Fruit fly (Drosophila melanogaster) Kc167 (cell line): ENCODE measurements around the gene eIF2beta.

ENCODE experiments used
- Myc ChIP-seq: fragments of >200 bp; optimal IDR thresholded peaks from 2 replicates; lab custom pipeline; 2017; ENCODE audit warnings: missing external identifiers
- Sin3A ChIP-seq: fragments of >200 bp; optimal IDR thresholded peaks from 2 replicates; lab custom pipeline; 2018; ENCODE audit warnings: missing external identifiers
- h ChIP-seq: fragments of >200 bp; optimal IDR thresholded peaks from 3 replicates; lab custom pipeline; 2018; ENCODE audit warnings: missing external identifiers
- insv ChIP-seq: fragments of >200 bp; optimal IDR thresholded peaks from 3 replicates; lab custom pipeline; 2018; ENCODE audit warnings: missing external identifiers
- psq ChIP-seq: fragments of >200 bp; optimal IDR thresholded peaks from 2 replicates; lab custom pipeline; 2017; ENCODE audit warnings: missing external identifiers
- ttk ChIP-seq: sonication (Bioruptor generic); optimal IDR thresholded peaks from 2 replicates; lab custom pipeline; 2017; ENCODE audit warnings: missing external identifiers

eIF2beta gene

DNA sequence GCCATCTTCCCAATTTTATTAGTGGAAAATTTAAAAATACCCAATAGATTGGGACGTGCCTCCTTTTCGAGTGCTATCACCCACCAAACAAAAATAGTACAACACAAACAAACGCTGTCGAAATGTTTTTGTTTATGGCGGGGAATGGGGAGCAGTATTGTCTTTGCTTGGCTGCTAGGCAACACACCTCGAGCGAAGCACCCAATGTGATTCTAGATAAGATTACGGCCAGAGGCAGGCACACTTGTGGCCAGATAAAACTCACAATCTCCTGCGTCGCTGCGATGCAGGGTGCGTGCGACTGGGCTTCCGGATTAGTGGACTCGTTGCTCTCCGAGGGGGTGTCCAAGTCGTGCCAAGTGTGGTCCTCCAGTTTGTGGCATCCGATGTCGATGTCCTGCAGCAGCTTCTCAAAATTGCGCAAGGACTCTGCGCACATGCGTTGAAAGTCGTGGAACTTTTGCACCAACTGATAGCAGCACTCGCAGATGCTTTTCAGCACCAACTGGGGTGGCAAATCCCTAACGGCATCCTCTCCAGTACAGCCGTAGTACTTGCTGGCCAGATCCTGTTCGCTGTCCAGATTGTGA is 19.5 kb downstream of the eIF2beta start:
- TF ChIP-seq insv (lab: Kevin White, UChicago): no peak
- TF ChIP-seq Sin3A (lab: Kevin White, UChicago): no peak
- TF ChIP-seq ttk (lab: Kevin White, UChicago): no peak
- TF ChIP-seq psq (lab: Kevin White, UChicago): no peak
- TF ChIP-seq Myc (lab: Kevin White, UChicago): no peak
- TF ChIP-seq h (lab: Kevin White, UChicago): no peak

DNA sequence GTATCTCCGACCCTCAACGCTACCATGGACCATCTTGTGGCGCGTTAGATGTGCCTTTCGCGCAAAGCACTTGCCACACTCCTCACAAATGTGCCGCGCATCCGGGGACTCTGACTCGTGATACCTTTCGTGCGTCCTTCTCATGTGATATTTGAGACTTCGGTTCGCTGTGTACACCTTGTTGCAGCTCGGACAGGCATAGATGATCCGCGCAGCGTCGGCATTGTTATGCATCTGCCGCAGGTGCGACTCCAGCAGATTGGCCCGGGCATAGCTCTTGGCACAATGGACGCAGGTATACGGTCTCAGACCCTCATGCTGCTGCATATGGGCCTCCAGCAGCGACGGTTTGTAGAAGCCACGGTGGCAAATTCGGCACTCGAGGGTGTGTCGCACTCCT is 20.5 kb downstream of the eIF2beta start:
- no peak for TF ChIP-seq h (lab: Kevin White, UChicago)

DNA sequence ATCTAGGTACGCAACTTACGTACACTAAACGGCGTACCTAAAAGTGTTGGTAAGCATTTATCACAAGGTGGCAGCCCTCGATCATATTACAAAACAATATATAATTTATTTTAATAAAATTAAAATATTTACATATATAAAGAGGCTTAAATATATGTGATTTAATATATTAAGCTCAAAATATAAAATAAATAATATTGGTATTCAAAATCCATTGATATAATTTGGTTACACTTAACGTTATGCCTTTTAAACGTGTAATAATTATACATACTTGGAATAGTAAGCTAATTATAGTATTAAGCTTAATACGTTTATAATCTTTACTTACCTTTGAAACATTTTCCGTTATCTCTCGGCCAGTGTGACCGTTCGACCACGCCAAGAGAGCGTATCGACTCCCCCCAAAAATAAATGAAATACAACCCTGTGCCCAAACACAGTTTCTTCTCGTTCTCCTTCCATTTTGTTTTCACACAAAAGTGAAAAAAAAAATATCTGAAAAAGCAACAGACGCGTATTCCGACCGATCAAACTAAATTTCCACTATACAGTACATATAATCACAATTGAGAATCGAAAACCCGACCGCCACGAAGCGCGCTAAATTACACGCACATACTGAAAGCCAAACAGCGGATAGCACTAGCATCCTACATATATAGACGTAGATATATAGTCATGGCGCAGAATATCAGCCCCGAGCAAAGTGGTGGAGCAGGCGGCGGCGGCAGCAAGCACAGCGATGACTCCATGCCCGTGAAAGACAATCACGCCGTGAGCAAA is 22.5 kb downstream of the eIF2beta start, which contains the start of the genes CG10646 and vih:
CG10646 (minus strand) TSS at position 30 of the 786 bp plus-strand sequence.
vih (plus strand) TSS at position 428 of the 786 bp plus-strand sequence.
- no peak for TF ChIP-seq h (lab: Kevin White, UChicago)
- no peak for TF ChIP-seq Myc (lab: Kevin White, UChicago)
- TF ChIP-seq ttk (lab: Kevin White, UChicago): no peak
- no peak for TF ChIP-seq insv (lab: Kevin White, UChicago)
- TF ChIP-seq psq (lab: Kevin White, UChicago): no peak
- TF ChIP-seq Sin3A (lab: Kevin White, UChicago): no peak

DNA sequence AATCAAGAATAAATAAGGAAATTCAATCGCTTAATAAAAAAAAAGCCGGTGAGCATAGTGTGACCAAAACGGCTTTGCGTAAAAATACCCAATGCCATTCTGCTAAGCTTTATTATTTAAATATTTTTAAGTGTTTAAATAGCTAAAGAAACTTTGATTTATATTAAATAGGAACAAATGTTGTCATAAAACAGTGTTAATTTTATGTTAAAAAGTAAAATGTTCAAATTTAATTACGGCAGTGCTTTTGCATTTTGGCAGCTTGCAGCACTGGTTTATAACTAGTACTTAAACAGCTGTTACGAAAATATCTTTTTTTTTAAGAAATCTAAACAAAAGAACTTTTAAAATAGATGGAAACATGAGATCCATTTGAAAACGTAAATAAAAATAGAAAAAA is 25.3 kb downstream of the eIF2beta start, which contains the start of the genes CG10638 and CG10681:
CG10638 (minus strand) TSS at position 63 of the 400 bp plus-strand sequence.
CG10681 (plus strand) TSS at position 265 of the 400 bp plus-strand sequence.
- TF ChIP-seq psq (lab: Kevin White, UChicago) (no peak), insv (lab: Kevin White, UChicago) (no peak), h (lab: Kevin White, UChicago) (no peak), ttk (lab: Kevin White, UChicago) (no peak), Myc (lab: Kevin White, UChicago) (no peak), Sin3A (lab: Kevin White, UChicago) (no peak)

DNA sequence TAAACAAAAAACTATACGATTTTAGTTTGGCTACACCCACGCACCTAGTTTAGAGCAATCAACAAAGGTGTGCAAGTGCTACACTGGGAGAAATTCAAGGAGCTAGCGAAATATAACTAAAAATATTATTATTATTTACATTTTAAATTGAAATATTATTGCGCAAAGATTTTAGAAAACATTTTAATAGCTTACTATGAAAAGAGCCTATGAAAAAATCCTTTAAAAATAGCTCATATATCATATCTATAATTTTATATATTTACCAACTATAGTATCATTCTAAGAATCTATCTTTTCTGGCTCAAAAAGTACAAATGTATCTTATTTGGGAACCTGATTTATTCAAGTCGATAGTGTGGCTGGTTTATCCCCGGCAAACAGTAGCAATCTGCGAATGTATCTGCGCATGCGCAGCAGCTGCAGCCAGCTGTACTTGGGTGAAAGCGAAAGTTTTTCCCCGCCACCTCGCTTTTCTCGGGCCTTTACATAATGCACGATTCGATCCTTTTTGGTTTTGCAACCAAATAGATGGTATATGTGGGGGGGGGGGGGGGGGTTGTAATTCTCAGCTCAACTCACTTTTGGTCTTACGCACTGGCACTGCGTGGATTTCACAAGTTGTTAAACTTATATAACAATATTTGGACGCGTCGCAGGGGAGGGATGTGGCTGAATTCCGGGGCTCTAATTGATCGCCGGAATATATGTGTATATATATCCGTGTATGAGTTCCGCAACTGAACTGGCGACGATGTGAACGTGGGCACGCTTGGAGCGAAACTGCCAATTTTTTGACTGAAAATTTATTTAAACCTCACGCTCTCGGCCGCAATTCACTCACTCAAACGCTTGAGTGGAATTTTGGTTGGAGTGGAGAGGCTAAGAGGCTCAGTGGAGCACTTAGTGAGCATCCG is 29.8 kb downstream of the eIF2beta start, which contains the start of gene CG10657:
CG10657 (minus strand) TSS at position 789 of the 917 bp plus-strand sequence.
- TF ChIP-seq psq (lab: Kevin White, UChicago): no peak
- no peak for TF ChIP-seq Sin3A (lab: Kevin White, UChicago)
- no peak for TF ChIP-seq ttk (lab: Kevin White, UChicago)
- TF ChIP-seq h (lab: Kevin White, UChicago): no peak
- TF ChIP-seq insv (lab: Kevin White, UChicago): no peak
- no peak for TF ChIP-seq Myc (lab: Kevin White, UChicago)

DNA sequence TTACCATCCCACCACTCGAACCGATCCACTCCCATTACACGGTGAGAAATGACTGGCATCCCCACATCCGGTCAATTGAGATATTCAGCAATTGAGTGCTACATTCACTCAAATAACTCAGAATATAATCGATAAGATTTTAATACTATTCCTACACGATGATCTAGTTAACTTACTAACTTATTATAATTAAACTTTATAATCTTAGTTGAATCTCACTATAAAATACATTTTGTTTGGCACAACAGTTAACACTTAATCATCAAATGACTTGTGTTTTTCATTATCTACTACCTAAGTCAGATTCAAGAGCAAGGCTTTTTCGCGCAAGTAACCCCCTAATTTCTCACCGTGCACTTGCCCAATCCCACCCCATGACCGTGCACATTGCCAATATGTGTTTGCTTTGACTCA is 31.2 kb downstream of the eIF2beta start:
- TF ChIP-seq Sin3A (lab: Kevin White, UChicago) (no peak), insv (lab: Kevin White, UChicago) (no peak), h (lab: Kevin White, UChicago) (no peak), Myc (lab: Kevin White, UChicago) (no peak), psq (lab: Kevin White, UChicago) (no peak), ttk (lab: Kevin White, UChicago) (no peak)

DNA sequence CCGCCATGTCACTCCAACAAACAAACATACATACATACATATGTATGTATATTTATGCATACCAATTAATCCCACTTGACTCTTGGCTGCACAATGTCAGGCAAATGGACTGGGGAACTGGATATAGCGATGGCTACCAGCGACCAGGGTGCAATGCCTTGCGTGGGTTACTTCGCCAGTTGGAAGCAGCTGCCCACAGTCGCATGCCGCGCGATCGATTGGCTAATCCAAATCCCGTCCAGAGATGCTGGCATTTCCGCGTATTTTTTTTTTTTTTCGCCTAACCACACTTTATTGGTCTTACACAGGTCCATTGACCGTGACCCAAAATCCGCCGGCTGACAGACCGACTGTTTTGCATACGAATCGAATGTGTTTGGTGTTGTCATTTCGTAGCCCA is 32.3 kb downstream of the eIF2beta start:
- no peak for TF ChIP-seq insv (lab: Kevin White, UChicago)
- TF ChIP-seq ttk (lab: Kevin White, UChicago): no peak
- no peak for TF ChIP-seq Sin3A (lab: Kevin White, UChicago)
- TF ChIP-seq psq (lab: Kevin White, UChicago): no peak
- no peak for TF ChIP-seq h (lab: Kevin White, UChicago)

DNA sequence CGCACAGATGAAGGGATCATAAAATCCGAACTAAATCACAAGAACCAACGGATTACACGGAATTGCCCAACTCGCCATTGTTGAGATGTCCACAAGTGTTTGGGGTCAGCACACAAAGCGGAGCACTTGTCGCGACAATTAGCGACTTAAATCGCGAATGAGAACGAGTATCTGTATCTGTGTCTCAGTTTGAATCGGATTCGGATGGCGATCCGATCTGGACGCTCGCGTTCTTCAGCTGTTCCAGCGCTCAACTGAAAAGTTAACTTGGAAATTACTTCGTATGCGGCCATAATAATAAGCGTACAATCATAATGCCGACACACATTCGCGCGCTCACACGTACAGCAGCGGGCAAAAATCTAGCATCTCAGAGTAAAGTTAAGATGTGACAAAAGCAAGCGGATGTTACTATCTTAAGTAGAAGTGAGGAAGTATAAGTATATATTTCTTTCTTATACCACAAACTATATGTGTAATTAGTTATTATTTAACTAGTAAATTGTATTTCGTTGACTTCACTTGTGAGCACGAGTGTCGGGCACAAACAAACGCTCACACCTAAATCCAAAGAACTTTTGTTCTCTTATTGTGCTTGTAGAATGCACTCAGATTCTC is 36.0 kb downstream of the eIF2beta start, which contains the start of gene CG10660:
CG10660 (minus strand) TSS at position 259 of the 618 bp plus-strand sequence.
- TF ChIP-seq insv (lab: Kevin White, UChicago): no peak
- TF ChIP-seq Sin3A (lab: Kevin White, UChicago): no peak
- no peak for TF ChIP-seq ttk (lab: Kevin White, UChicago)
- TF ChIP-seq h (lab: Kevin White, UChicago): no peak
- no peak for TF ChIP-seq Myc (lab: Kevin White, UChicago)

DNA sequence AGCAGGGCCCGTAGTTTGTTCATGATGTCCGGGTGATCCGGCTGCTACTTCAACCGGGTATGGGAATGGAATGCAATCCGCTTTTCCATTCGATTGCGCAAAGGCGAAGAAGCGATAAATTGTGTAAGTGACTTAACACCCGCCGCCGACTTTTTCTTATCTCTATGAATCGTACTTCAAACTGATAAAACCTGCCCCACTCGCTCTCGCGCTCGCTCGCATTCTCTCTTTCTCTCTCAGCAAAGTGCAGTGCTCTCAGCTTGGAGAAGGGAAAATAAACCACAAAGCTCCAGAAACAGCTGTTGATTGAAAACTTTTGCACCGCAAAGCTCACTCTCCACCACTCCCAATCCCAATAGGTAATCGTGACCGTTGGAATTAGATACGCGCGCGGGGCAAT is 36.6 kb downstream of the eIF2beta start:
- no peak for TF ChIP-seq insv (lab: Kevin White, UChicago)
- TF ChIP-seq h (lab: Kevin White, UChicago): no peak
- TF ChIP-seq Myc (lab: Kevin White, UChicago): no peak
- no peak for TF ChIP-seq ttk (lab: Kevin White, UChicago)
- TF ChIP-seq Sin3A (lab: Kevin White, UChicago): no peak
- no peak for TF ChIP-seq psq (lab: Kevin White, UChicago)

DNA sequence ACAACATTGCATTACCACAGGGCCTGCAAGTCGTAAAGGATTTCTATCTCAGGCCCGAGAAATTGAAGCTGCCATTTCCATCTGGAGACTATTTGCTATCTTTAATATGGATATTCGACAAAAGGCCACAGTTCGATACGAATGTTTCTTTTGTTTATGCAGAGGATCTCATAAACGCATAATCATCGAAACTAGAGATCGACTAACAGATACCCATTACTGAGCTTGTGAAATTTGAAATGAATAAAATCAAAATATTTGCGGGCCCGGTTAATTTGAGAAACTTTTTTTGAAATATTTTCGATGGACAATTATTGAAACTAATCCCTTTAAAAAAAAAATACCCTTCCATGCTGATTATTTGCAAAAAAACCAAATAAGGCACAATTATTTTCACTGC is 40.4 kb downstream of the eIF2beta start:
- TF ChIP-seq h (lab: Kevin White, UChicago) (no peak), Sin3A (lab: Kevin White, UChicago) (no peak), Myc (lab: Kevin White, UChicago) (no peak), psq (lab: Kevin White, UChicago) (no peak), insv (lab: Kevin White, UChicago) (no peak), ttk (lab: Kevin White, UChicago) (no peak)
